Fruit fly (Drosophila melanogaster): ENCODE results near the gene CG42710.

- TF ChIP-seq pan (optimal IDR thresholded peaks at IDR 0.05) (no peak), HLH106 (tag; optimal IDR thresholded peaks at IDR 0.05) (no peak), psq (GFP tag; optimal IDR thresholded peaks at IDR 0.05) (no peak), usp (GFP tag; optimal IDR thresholded peaks at IDR 0.05) (no peak), dmrt93B (GFP tag; optimal IDR thresholded peaks at IDR 0.05) (no peak), sage (GFP tag; optimal IDR thresholded peaks at IDR 0.05) (no peak), br (GFP tag; optimal IDR thresholded peaks at IDR 0.05) (no peak), jim (GFP tag; optimal IDR thresholded peaks at IDR 0.05) (no peak), Sp1 (GFP tag; optimal IDR thresholded peaks at IDR 0.05) (no peak), rgr (GFP tag; optimal IDR thresholded peaks at IDR 0.05) (no peak), h (GFP tag; optimal IDR thresholded peaks at IDR 0.05) (no peak), foxo (GFP tag; optimal IDR thresholded peaks at IDR 0.05) (no peak), Hr78 (GFP tag; optimal IDR thresholded peaks at IDR 0.05) (no peak)
Measured at dm6 chr2L:8752022-8752421, 30.3 kb downstream of the CG42710 start, which contains the start of the genes CG45307 and CG12438.

Data from whole organism, wandering third instar larva.